Worm (Caenorhabditis elegans): ENCODE measurements around the gene R08C7.1.

DNA sequence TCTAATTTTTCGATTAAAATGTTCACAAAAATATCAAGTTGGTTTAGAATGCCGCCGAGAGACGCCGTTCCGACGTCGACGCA lies 4.6 kb upstream of the R08C7.1 start, which contains the start of gene chat-1:
- TF ChIP-seq fax-1 (tag; optimal IDR thresholded peaks at IDR 0.05) (no peak), dve-1 (tag; optimal IDR thresholded peaks at IDR 0.05) (no peak)
